Worm (Caenorhabditis elegans) whole organism, midembryonic: Measurements from ENCODE around the gene rabr-1.

Experiments
- T22C8.4 ChIP-seq: fragments of 200-800 bp; sonication (Bioruptor generic); IDR thresholded peaks from 2 replicates; pipeline ENCODE4 v1.3.6; 2022; ENCODE audit warnings: missing genetic modification characterization, missing compliant biosample characterization
- cog-1 ChIP-seq: sonication (generic microtip); optimal IDR thresholded peaks from 2 replicates; lab custom pipeline; 2016; ENCODE audit warnings: missing genetic modification characterization, missing compliant biosample characterization
- flt-1 ChIP-seq: fragments of 200-800 bp; sonication (Bioruptor generic); IDR thresholded peaks from 2 replicates; pipeline ENCODE4 v1.3.6; 2022; ENCODE audit warnings: missing genetic modification characterization, missing compliant biosample characterization
- klf-2 ChIP-seq: fragments of 200-800 bp; sonication (Bioruptor generic); conservative IDR thresholded peaks from 2 replicates; pipeline ENCODE4 v1.3.6; 2022; ENCODE audit warnings: missing genetic modification reagents, missing genetic modification characterization, missing compliant biosample characterization
- med-1 ChIP-seq: sonication (generic microtip); optimal IDR thresholded peaks from 2 replicates; lab custom pipeline; 2017; ENCODE audit warnings: missing genetic modification characterization, mild to moderate bottlenecking, missing compliant biosample characterization, antibody characterized with exemption, missing genetic modification reagents; ENCODE audit not compliant: insufficient read depth
- ref-1 ChIP-seq: fragments of 200-800 bp; sonication (Bioruptor generic); conservative IDR thresholded peaks from 2 replicates; pipeline ENCODE4 v1.3.6; 2022; ENCODE audit warnings: missing genetic modification reagents, missing genetic modification characterization, missing compliant biosample characterization

- no peak for TF ChIP-seq T22C8.4
- TF ChIP-seq med-1 (GFP tag; lab: Kevin White, UChicago), result no peak
- no peak for TF ChIP-seq klf-2 (GFP tag; lab: Robert Waterston, UW)
- TF ChIP-seq ref-1 (GFP tag; lab: Robert Waterston, UW), result no peak
- TF ChIP-seq cog-1 (tag; lab: Kevin White, UChicago), result no peak
- TF ChIP-seq flt-1, result no peak
Measured at ce11 chrX:2522658-2523057, 26.7 kb downstream of the rabr-1 start.
